Fruit fly (Drosophila melanogaster): ENCODE measurements around the gene Tsp86D.

dm6 chr3R:10863956-10864355 is 4.6 kb upstream of the Tsp86D start:
- no peak for TF ChIP-seq CG6854 (GFP tag; optimal IDR thresholded peaks at IDR 0.05)
- TF ChIP-seq CG15479 (GFP tag; optimal IDR thresholded peaks at IDR 0.05) = no peak
- no peak for TF ChIP-seq caup (GFP tag; optimal IDR thresholded peaks at IDR 0.05; ENCODE audit: severe bottlenecking)
- no peak for TF ChIP-seq scrt (GFP tag; optimal IDR thresholded peaks at IDR 0.05)
- no peak for TF ChIP-seq dimm (GFP tag; IDR thresholded peaks at IDR 0.05)

Data from whole organism, embryonic.